Worm (Caenorhabditis elegans) whole organism, young adult: ENCODE measurements around the gene C53C11.4.

Experiments
- D2030.7 ChIP-seq: fragments of 200-800 bp; sonication (Bioruptor generic); IDR thresholded peaks from 2 replicates; pipeline ENCODE4 v1.3.6; 2022; ENCODE audit warnings: missing genetic modification reagents, missing genetic modification characterization, missing compliant biosample characterization
- F23B12.7 ChIP-seq: sonication (generic microtip); optimal IDR thresholded peaks from 2 replicates; lab custom pipeline; 2017; ENCODE audit warnings: missing genetic modification characterization, mild to moderate bottlenecking, missing compliant biosample characterization, antibody characterized with exemption, moderate library complexity; ENCODE audit not compliant: insufficient read depth
- F33H1.4 ChIP-seq: fragments of 200-800 bp; sonication (Bioruptor generic); IDR thresholded peaks from 2 replicates; pipeline ENCODE4 v1.3.6; 2022; ENCODE audit warnings: missing genetic modification reagents, missing genetic modification characterization, missing compliant biosample characterization
- F55B11.4 ChIP-seq: sonication (generic microtip); optimal IDR thresholded peaks from 2 replicates; lab custom pipeline; 2016; ENCODE audit warnings: missing compliant biosample characterization, missing genetic modification characterization, borderline replicate concordance; ENCODE audit not compliant: insufficient read depth
- Y53F4B.3 ChIP-seq: fragments of 200-800 bp; sonication (Bioruptor generic); IDR thresholded peaks from 2 replicates; pipeline ENCODE4 v1.3.6; 2022; ENCODE audit warnings: missing genetic modification reagents, missing genetic modification characterization, missing compliant biosample characterization
- ZK185.1 ChIP-seq: sonication (generic microtip); optimal IDR thresholded peaks from 2 replicates; lab custom pipeline; 2016; ENCODE audit warnings: mild to moderate bottlenecking, missing genetic modification characterization, missing compliant biosample characterization; ENCODE audit not compliant: poor library complexity, severe bottlenecking
- ama-1 ChIP-seq, 3 experiments: fragments of 150-350 bp in 1 of 3; sonication (generic microtip) in 2 of 3; optimal IDR thresholded peaks; 2 replicates each; lab custom pipeline; 2014 to 2018; ENCODE audit warnings: missing biosample characterization in 2 of 3, missing genetic modification characterization in 2 of 3, missing genetic modification reagents in 2 of 3
- bed-2 ChIP-seq: fragments of 200-800 bp; sonication (Bioruptor generic); IDR thresholded peaks from 2 replicates; pipeline ENCODE4 v1.3.6; 2022; ENCODE audit warnings: missing genetic modification reagents, missing genetic modification characterization, missing compliant biosample characterization
- ceh-40 ChIP-seq: fragments of 200-800 bp; sonication (Bioruptor generic); IDR thresholded peaks from 2 replicates; pipeline ENCODE4 v1.3.6; 2022; ENCODE audit warnings: missing genetic modification characterization, missing compliant biosample characterization
- ceh-58 ChIP-seq: fragments of 200-800 bp; sonication (Bioruptor generic); IDR thresholded peaks from 2 replicates; pipeline ENCODE4 v1.3.6; 2022; ENCODE audit warnings: missing genetic modification characterization, missing compliant biosample characterization
- die-1 ChIP-seq: sonication (generic microtip); optimal IDR thresholded peaks from 2 replicates; lab custom pipeline; 2016; ENCODE audit warnings: missing genotype, mild to moderate bottlenecking, missing genetic modification characterization, missing compliant biosample characterization
- dox-1 ChIP-seq: fragments of 200-800 bp; sonication (Bioruptor generic); IDR thresholded peaks from 2 replicates; pipeline ENCODE4 v1.3.6; 2022; ENCODE audit warnings: missing genetic modification reagents, missing genetic modification characterization, missing compliant biosample characterization
- egl-44 ChIP-seq: fragments of 200-800 bp; sonication (Bioruptor generic); IDR thresholded peaks from 2 replicates; pipeline ENCODE4 v1.3.6; 2022; ENCODE audit warnings: missing genetic modification reagents, missing genetic modification characterization, missing compliant biosample characterization
- gei-17 ChIP-seq: fragments of 200-800 bp; sonication (Bioruptor generic); optimal IDR thresholded peaks from 2 replicates; lab custom pipeline; 2018; ENCODE audit warnings: mild to moderate bottlenecking, missing genetic modification characterization, missing compliant biosample characterization
- hlh-26 ChIP-seq: fragments of 200-800 bp; sonication (Bioruptor generic); conservative IDR thresholded peaks from 2 replicates; pipeline ENCODE4 v1.3.6; 2022; ENCODE audit warnings: missing genetic modification reagents, missing genetic modification characterization, missing compliant biosample characterization
- hrde-1 ChIP-seq: sonication (generic microtip); optimal IDR thresholded peaks from 2 replicates; lab custom pipeline; 2016; ENCODE audit warnings: missing genetic modification characterization, mild to moderate bottlenecking, missing compliant biosample characterization, moderate library complexity, missing genotype, missing genetic modification reagents, borderline replicate concordance
- hsf-1 ChIP-seq: fragments of 200-800 bp; sonication (Bioruptor generic); IDR thresholded peaks from 2 replicates; pipeline ENCODE4 v1.3.6; 2022; ENCODE audit warnings: missing genetic modification reagents, missing genetic modification characterization, missing compliant biosample characterization
- let-526 ChIP-seq: fragments of 200-800 bp; sonication (Bioruptor generic); IDR thresholded peaks from 2 replicates; pipeline ENCODE4 v1.3.6; 2022; ENCODE audit warnings: missing genetic modification reagents, missing genetic modification characterization, missing compliant biosample characterization
- lin-35 ChIP-seq, 3 experiments: fragments of 150-350 bp in 2 of 3; sonication (generic microtip) in 1 of 3; optimal IDR thresholded peaks; 2 replicates each; lab custom pipeline; 2014 to 2018; ENCODE audit warnings: missing biosample characterization in 3 of 3, missing genetic modification characterization in 3 of 3, missing genetic modification reagents in 3 of 3
- lir-1 ChIP-seq: fragments of 200-800 bp; sonication (Bioruptor generic); conservative IDR thresholded peaks from 2 replicates; pipeline ENCODE4 v1.3.6; 2022; ENCODE audit warnings: missing genetic modification reagents, missing genetic modification characterization, missing compliant biosample characterization
- madf-10 ChIP-seq: sonication (generic microtip); optimal IDR thresholded peaks from 2 replicates; lab custom pipeline; 2016; ENCODE audit warnings: mild to moderate bottlenecking, missing genetic modification characterization, missing compliant biosample characterization
- madf-6 ChIP-seq: fragments of 200-800 bp; sonication (Bioruptor generic); IDR thresholded peaks from 2 replicates; pipeline ENCODE4 v1.3.6; 2022; ENCODE audit warnings: missing genetic modification reagents, missing genetic modification characterization, missing compliant biosample characterization
- mcd-1 ChIP-seq: fragments of 200-800 bp; sonication (Bioruptor generic); IDR thresholded peaks from 2 replicates; pipeline ENCODE4 v1.3.6; 2022; ENCODE audit warnings: missing genetic modification reagents, missing genetic modification characterization, missing compliant biosample characterization
- mel-28 ChIP-seq: sonication (generic microtip); optimal IDR thresholded peaks from 2 replicates; lab custom pipeline; 2016; ENCODE audit warnings: borderline replicate concordance, mild to moderate bottlenecking, missing genetic modification characterization, missing compliant biosample characterization
- nfyb-1 ChIP-seq: fragments of 200-800 bp; sonication (Bioruptor generic); IDR thresholded peaks from 2 replicates; pipeline ENCODE4 v1.3.6; 2022; ENCODE audit warnings: missing genetic modification reagents, missing genetic modification characterization, missing compliant biosample characterization
- nhr-120 ChIP-seq: fragments of 200-800 bp; sonication (Bioruptor generic); IDR thresholded peaks from 2 replicates; pipeline ENCODE4 v1.3.6; 2022; ENCODE audit warnings: missing genetic modification characterization, missing compliant biosample characterization
- nhr-90 ChIP-seq: sonication (generic microtip); optimal IDR thresholded peaks from 2 replicates; lab custom pipeline; 2016; ENCODE audit warnings: missing genotype, mild to moderate bottlenecking, missing genetic modification characterization, missing compliant biosample characterization
- pbrm-1 ChIP-seq: fragments of 200-800 bp; sonication (Bioruptor generic); IDR thresholded peaks from 2 replicates; pipeline ENCODE4 v1.3.6; 2022; ENCODE audit warnings: missing genetic modification reagents, missing genetic modification characterization, missing compliant biosample characterization
- rpc-1 ChIP-seq, 2 experiments: fragments of 150-350 bp in 1 of 2; sonication (generic microtip) in 1 of 2; optimal IDR thresholded peaks; 2 replicates each; lab custom pipeline; 2014 to 2018; ENCODE audit warnings: missing biosample characterization in 1 of 2, missing genetic modification characterization in 1 of 2, missing genetic modification reagents in 1 of 2, missing genotype in 1 of 2
- sdz-38 ChIP-seq: sonication (generic microtip); optimal IDR thresholded peaks from 2 replicates; lab custom pipeline; 2016; ENCODE audit warnings: missing genotype, missing genetic modification characterization, missing compliant biosample characterization
- sptf-2 ChIP-seq: fragments of 200-800 bp; sonication (Bioruptor generic); optimal IDR thresholded peaks from 2 replicates; lab custom pipeline; 2018; ENCODE audit warnings: mild to moderate bottlenecking, missing genetic modification characterization, missing compliant biosample characterization
- zfh-2 ChIP-seq: fragments of 200-800 bp; sonication (Bioruptor generic); conservative IDR thresholded peaks from 2 replicates; pipeline ENCODE4 v1.3.6; 2022; ENCODE audit warnings: missing genetic modification reagents, missing genetic modification characterization, missing compliant biosample characterization
- ztf-28 ChIP-seq: fragments of 200-800 bp; sonication (Bioruptor generic); IDR thresholded peaks from 2 replicates; pipeline ENCODE4 v1.3.6; 2022; ENCODE audit warnings: missing genetic modification reagents, missing genetic modification characterization, missing compliant biosample characterization

The C53C11.4 gene

DNA sequence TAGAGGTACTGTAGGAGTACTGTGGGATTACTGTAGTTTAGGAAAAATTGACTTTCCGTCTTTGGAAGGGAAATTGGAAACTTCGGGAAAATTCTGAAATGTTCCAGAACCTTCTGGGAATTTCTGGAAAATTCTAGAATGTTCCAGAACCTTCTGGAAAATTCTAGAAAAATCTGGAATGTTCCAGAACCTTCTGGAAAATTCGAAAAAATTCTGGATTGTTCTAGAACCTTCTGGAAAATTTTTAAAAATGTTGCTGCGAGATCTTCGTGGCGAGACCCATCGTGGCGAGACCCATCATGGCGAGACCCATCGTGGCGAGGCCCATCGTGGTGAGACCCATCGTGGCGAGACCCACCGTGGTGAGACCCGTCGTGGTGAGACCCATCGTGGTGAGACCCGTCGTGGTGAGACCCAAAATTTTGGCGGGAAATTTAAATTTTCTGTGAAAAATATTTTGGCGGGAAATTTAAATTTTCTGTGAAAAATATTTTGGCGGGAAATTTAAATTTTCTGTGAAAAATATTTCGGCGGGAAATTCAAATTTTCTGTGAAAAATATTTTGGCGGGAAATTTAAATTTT, at the start of gene C53C11.4:
Gene C53C11.4 (plus strand): TSS at position 179 of the 583 bp plus-strand sequence.
- TF ChIP-seq hsf-1 (GFP tag; lab: Robert Waterston, UW) (peak; percentile 94), D2030.7 (GFP tag; lab: Robert Waterston, UW) (0 out of 2 replicates have a peak, but pooled peaks have one; percentile 13), F33H1.4 (GFP tag; lab: Robert Waterston, UW) (peak; percentile 40), dox-1 (peak; percentile 61)

DNA sequence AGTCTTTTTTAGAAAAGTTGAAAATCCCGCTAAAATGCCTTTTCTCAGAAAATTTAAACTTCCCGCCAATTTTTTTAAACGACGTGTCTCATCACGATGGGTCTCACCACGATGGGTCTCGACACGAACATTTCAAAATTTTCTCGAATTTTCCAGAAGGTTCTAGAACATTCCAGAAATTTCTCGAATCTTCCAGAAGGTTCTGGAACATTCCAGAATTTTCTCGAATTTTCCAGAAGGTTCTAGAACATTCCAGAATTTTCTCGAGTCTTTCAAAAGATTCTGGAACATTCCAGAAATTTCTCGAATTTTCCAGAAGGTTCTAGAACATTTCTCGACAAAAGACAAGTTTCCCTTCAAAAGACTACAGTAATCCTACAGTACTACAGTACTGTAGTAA, 22.3 kb upstream of the C53C11.4 start:
- TF ChIP-seq egl-44 (GFP tag; lab: Robert Waterston, UW) = 0 out of 2 replicates have a peak, but pooled peaks have one; percentile 40
- TF ChIP-seq ceh-58 (GFP tag; lab: Robert Waterston, UW) = 0 out of 2 replicates have a peak, but pooled peaks have one; percentile 25
- peak; percentile 46 for TF ChIP-seq gei-17 (GFP tag; lab: Kevin White, UChicago)
- peak; percentile 41; the same call in 1 of the 2 replicates for TF ChIP-seq pbrm-1 (GFP tag; lab: Robert Waterston, UW)
- no peak for TF ChIP-seq ama-1 (optimal IDR thresholded peaks at IDR 0.05; lab: Kevin White, UChicago)
- no peak for TF ChIP-seq ama-1 (GFP tag; optimal IDR thresholded peaks at IDR 0.05; lab: Kevin White, UChicago)
- TF ChIP-seq dox-1 = peak; percentile 83
- TF ChIP-seq rpc-1 (optimal IDR thresholded peaks at IDR 0.05; lab: Kevin White, UChicago) = peak; percentile 12
- no peak for TF ChIP-seq rpc-1 (tag; optimal IDR thresholded peaks at IDR 0.05; lab: Kevin White, UChicago)
- peak; percentile 97 for TF ChIP-seq hsf-1 (GFP tag; lab: Robert Waterston, UW)
- TF ChIP-seq ceh-40 (GFP tag; lab: Robert Waterston, UW) = peak; percentile 66; the same call in 1 of the 2 replicates
- TF ChIP-seq Y53F4B.3 = no peak
- TF ChIP-seq ZK185.1 (tag; lab: Kevin White, UChicago) = no peak
- TF ChIP-seq mel-28 (tag; lab: Kevin White, UChicago) = peak; percentile 88
- TF ChIP-seq zfh-2 = no peak
- TF ChIP-seq madf-10 (tag; lab: Kevin White, UChicago) = no peak
- TF ChIP-seq bed-2 (GFP tag; lab: Robert Waterston, UW) = no peak
- no peak for TF ChIP-seq sptf-2 (GFP tag; lab: Kevin White, UChicago)

DNA sequence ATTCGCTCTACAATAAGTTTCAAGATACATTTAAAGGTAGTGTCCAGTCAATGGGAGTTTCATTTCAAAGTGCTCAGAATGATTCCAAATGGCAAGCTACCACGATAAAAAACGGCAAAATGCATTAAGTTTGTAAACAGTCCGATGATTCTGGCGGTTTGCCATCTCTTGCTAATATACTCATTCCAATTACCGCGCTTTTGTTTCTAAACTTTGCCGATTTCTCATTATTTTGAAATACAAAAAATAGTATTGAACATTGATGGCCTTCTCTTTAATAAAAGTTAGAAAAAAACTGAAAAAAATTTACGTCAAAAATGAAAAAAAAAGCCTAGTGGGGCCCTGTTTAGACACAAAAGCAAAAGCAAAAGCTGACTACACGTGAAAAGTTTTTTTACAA, 16.7 kb upstream of the C53C11.4 start:
- TF ChIP-seq ztf-28 (GFP tag; lab: Robert Waterston, UW) = no peak
- no peak for TF ChIP-seq let-526
- TF ChIP-seq madf-6 (GFP tag; lab: Robert Waterston, UW) = no peak
- no peak for TF ChIP-seq hrde-1 (tag; lab: Kevin White, UChicago)
- no peak for TF ChIP-seq lir-1 (GFP tag; lab: Robert Waterston, UW)
- no peak for TF ChIP-seq zfh-2
- TF ChIP-seq F23B12.7 (tag; lab: Kevin White, UChicago) = no peak
- no peak for TF ChIP-seq die-1 (tag; lab: Kevin White, UChicago)
- no peak for TF ChIP-seq nfyb-1 (GFP tag; lab: Robert Waterston, UW)
- no peak for TF ChIP-seq nhr-120 (GFP tag; lab: Robert Waterston, UW)
- TF ChIP-seq bed-2 (GFP tag; lab: Robert Waterston, UW) = no peak
- TF ChIP-seq hsf-1 (GFP tag; lab: Robert Waterston, UW) = no peak
- TF ChIP-seq nhr-90 (tag; lab: Kevin White, UChicago) = no peak
- no peak for TF ChIP-seq lin-35 (GFP tag; optimal IDR thresholded peaks at IDR 0.05; lab: Kevin White, UChicago)
- TF ChIP-seq mcd-1 = no peak
- no peak for TF ChIP-seq sptf-2 (GFP tag; lab: Kevin White, UChicago)
- no peak for TF ChIP-seq hlh-26 (GFP tag; lab: Robert Waterston, UW)
- no peak for TF ChIP-seq F55B11.4 (tag; lab: Kevin White, UChicago)
- no peak for TF ChIP-seq sdz-38 (tag; lab: Kevin White, UChicago)
- TF ChIP-seq F33H1.4 (GFP tag; lab: Robert Waterston, UW) = no peak
